Fruit fly (Drosophila melanogaster): Measurements from ENCODE around the gene Lar.

dm6 chr2L:19756716-19757115 lies 170.3 kb downstream of the Lar start, which contains the start of gene CG10631:
- no peak for TF ChIP-seq ss (GFP tag; optimal IDR thresholded peaks at IDR 0.05)
- TF ChIP-seq CG32006 (GFP tag; optimal IDR thresholded peaks at IDR 0.05), result no peak
- no peak for TF ChIP-seq CG31627 (GFP tag; optimal IDR thresholded peaks at IDR 0.05)
- TF ChIP-seq salr (GFP tag; optimal IDR thresholded peaks at IDR 0.05), result no peak
- no peak for TF ChIP-seq CG6854 (GFP tag; optimal IDR thresholded peaks at IDR 0.05)
- no peak for TF ChIP-seq CG6792 (GFP tag; optimal IDR thresholded peaks at IDR 0.05)
- TF ChIP-seq spab (GFP tag; optimal IDR thresholded peaks at IDR 0.05), result no peak
- no peak for TF ChIP-seq net (GFP tag; optimal IDR thresholded peaks at IDR 0.05)
- no peak for TF ChIP-seq Sox102F (GFP tag; optimal IDR thresholded peaks at IDR 0.05)
- TF ChIP-seq Sox15 (GFP tag; optimal IDR thresholded peaks at IDR 0.05), result no peak
- peak; percentile 10; the same call in 1 of the 3 replicates for TF ChIP-seq eg (GFP tag; IDR thresholded peaks at IDR 0.05)
- no peak for TF ChIP-seq svp (GFP tag)
- TF ChIP-seq CG3919 (GFP tag; optimal IDR thresholded peaks at IDR 0.05), result no peak
